Fruit fly (Drosophila melanogaster) whole organism, pupa: Measurements from ENCODE around the gene Gs2.

Experiments
- CG10348 ChIP-seq: fragments of 200-800 bp; sonication (Bioruptor generic); IDR thresholded peaks from 2 replicates; pipeline ENCODE4 v1.3.6; 2022; ENCODE audit warnings: missing biosample characterization, missing genetic modification characterization
- CG12605 ChIP-seq: fragments of 200-800 bp; sonication (Bioruptor generic); IDR thresholded peaks from 2 replicates; pipeline ENCODE4 v1.3.6; 2022; ENCODE audit warnings: missing biosample characterization, missing genetic modification characterization
- CG13204 ChIP-seq: fragments of 200-800 bp; sonication (Bioruptor generic); optimal IDR thresholded peaks from 2 replicates; lab custom pipeline; 2018; ENCODE audit warnings: missing biosample characterization, mild to moderate bottlenecking, missing genetic modification characterization, moderate library complexity
- CG14655 ChIP-seq: fragments of 200-800 bp; sonication (Bioruptor generic); optimal IDR thresholded peaks from 3 replicates; lab custom pipeline; 2017; ENCODE audit warnings: mild to moderate bottlenecking, missing biosample characterization, missing genetic modification reagents, missing genetic modification characterization
- CG15710 ChIP-seq: fragments of 200-800 bp; sonication (Bioruptor generic); optimal IDR thresholded peaks from 2 replicates; lab custom pipeline; 2018; ENCODE audit warnings: missing biosample characterization, mild to moderate bottlenecking, missing genetic modification characterization, moderate library complexity
- CG17806 ChIP-seq: fragments of 200-800 bp; sonication (Bioruptor generic); optimal IDR thresholded peaks from 2 replicates; lab custom pipeline; 2018; ENCODE audit warnings: missing biosample characterization, mild to moderate bottlenecking, missing genetic modification characterization, moderate library complexity
- CG32121 ChIP-seq: fragments of 200-800 bp; sonication (Bioruptor generic); IDR thresholded peaks from 2 replicates; pipeline ENCODE4 v1.3.6; 2022; ENCODE audit warnings: missing biosample characterization, missing genetic modification characterization
- CG34367 ChIP-seq: fragments of 200-800 bp; sonication (Bioruptor generic); optimal IDR thresholded peaks from 2 replicates; lab custom pipeline; 2018; ENCODE audit warnings: missing biosample characterization, mild to moderate bottlenecking, missing genetic modification characterization
- CG4496 ChIP-seq: fragments of 200-800 bp; sonication (Bioruptor generic); IDR thresholded peaks from 3 replicates; pipeline ENCODE4 v1.3.6; 2022; ENCODE audit warnings: missing biosample characterization, missing genetic modification characterization
- CG8159 ChIP-seq: fragments of 200-800 bp; sonication (Bioruptor generic); optimal IDR thresholded peaks from 3 replicates; lab custom pipeline; 2018; ENCODE audit warnings: missing biosample characterization, mild to moderate bottlenecking, missing genetic modification characterization, moderate library complexity
- CG8301 ChIP-seq: fragments of 200-800 bp; sonication (Bioruptor generic); optimal IDR thresholded peaks from 2 replicates; lab custom pipeline; 2018; ENCODE audit warnings: missing biosample characterization, mild to moderate bottlenecking, missing genetic modification characterization
- CG9948 ChIP-seq: fragments of 200-800 bp; sonication (Bioruptor generic); optimal IDR thresholded peaks from 2 replicates; lab custom pipeline; 2018; ENCODE audit warnings: missing biosample characterization, mild to moderate bottlenecking, missing genetic modification characterization, moderate library complexity
- D1 ChIP-seq: fragments of 200-800 bp; sonication (Bioruptor generic); optimal IDR thresholded peaks from 2 replicates; lab custom pipeline; 2018; ENCODE audit warnings: missing biosample characterization, mild to moderate bottlenecking, missing genetic modification characterization, moderate library complexity
- EcR ChIP-seq: fragments of 200-800 bp; sonication (Bioruptor generic); optimal IDR thresholded peaks from 3 replicates; lab custom pipeline; 2019; ENCODE audit warnings: missing biosample characterization, missing genetic modification characterization, mild to moderate bottlenecking, moderate library complexity, missing genetic modification reagents
- Ets98B ChIP-seq: fragments of 200-800 bp; sonication (Bioruptor generic); IDR thresholded peaks from 2 replicates; pipeline ENCODE4 v1.3.6; 2022; ENCODE audit warnings: missing biosample characterization, missing genetic modification characterization
- Pif1A ChIP-seq: fragments of 200-800 bp; sonication (Bioruptor generic); optimal IDR thresholded peaks from 3 replicates; lab custom pipeline; 2016; ENCODE audit warnings: missing biosample characterization, missing genetic modification characterization
- Pif1B ChIP-seq: fragments of 200-800 bp; sonication (Bioruptor generic); optimal IDR thresholded peaks from 3 replicates; lab custom pipeline; 2016; ENCODE audit warnings: missing biosample characterization, missing genetic modification characterization
- Snoo ChIP-seq: fragments of 200-800 bp; sonication (Bioruptor generic); optimal IDR thresholded peaks from 3 replicates; lab custom pipeline; 2017; ENCODE audit warnings: missing biosample characterization, mild to moderate bottlenecking, missing genetic modification characterization, inconsistent platforms
- fd96Ca ChIP-seq: fragments of 200-800 bp; sonication (Bioruptor generic); IDR thresholded peaks from 3 replicates; pipeline ENCODE4 v1.3.6; 2022; ENCODE audit warnings: missing biosample characterization, missing genetic modification characterization
- gl ChIP-seq: fragments of 200-800 bp; sonication (Bioruptor generic); optimal IDR thresholded peaks from 2 replicates; lab custom pipeline; 2018; ENCODE audit warnings: missing biosample characterization, mild to moderate bottlenecking, missing genetic modification characterization
- rn ChIP-seq: fragments of 200-800 bp; sonication (Bioruptor generic); IDR thresholded peaks from 2 replicates; pipeline ENCODE4 v1.3.6; 2022; ENCODE audit warnings: missing biosample characterization, missing genetic modification characterization

Gene Gs2

DNA sequence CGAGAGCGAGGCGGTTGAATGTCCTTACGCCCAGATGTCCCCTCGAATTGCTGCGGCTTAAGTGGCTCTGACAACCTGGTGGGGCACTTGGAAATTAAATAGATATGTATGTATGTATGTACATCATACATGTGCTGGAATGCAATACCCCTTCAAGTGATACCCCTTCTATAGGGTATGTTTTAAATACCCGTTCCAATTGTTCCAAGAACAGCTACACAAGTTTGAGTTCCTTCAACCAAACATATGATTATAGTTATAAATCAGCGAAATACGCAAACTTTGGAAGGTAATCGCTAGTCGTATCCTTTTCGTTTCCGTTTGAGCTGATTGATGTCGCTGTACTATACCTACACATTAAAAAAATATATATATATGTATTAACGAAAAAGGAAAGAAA lies 39.1 kb upstream of the Gs2 start:
- TF ChIP-seq CG8159 (peak; percentile 33), D1 (tag; lab: Kevin White, UChicago) (no peak)
- TF ChIP-seq, all 21 proteins: peak for 1

DNA sequence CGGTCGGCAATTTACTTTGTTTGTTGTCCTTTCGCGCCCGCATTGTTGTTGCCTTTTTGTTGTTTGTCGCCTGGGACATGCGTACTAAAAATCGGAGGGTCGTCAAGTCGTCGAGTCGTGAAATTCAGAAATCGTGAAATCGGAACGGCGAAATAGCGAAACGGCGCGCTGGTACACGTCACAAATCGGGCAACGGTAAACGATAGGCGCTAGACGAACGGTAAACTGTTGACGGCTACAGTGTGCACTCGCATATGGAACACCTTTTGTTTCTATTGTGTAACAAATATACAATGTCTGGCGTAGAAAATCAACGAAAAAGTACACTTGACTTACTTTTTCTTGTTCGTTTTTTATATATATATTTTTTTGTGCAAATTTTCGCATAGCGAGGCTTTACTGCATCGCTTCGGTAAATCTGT lies 38.6 kb upstream of the Gs2 start:
- TF ChIP-seq CG17806 (tag; lab: Kevin White, UChicago): peak; percentile 38
- TF ChIP-seq rn (GFP tag; lab: Robert Waterston, UW): no peak
- peak; percentile 47 for TF ChIP-seq CG15710
- TF ChIP-seq CG32121 (GFP tag; lab: Robert Waterston, UW): peak; percentile 58; the same call in 1 of the 2 replicates
- TF ChIP-seq fd96Ca (GFP tag; lab: Robert Waterston, UW): peak; percentile 68; the same call in 2 of the 3 replicates
- TF ChIP-seq CG9948: peak; percentile 28
- TF ChIP-seq CG4496 (GFP tag; lab: Robert Waterston, UW): peak; percentile 69; the same call in 1 of the 3 replicates
- TF ChIP-seq Ets98B (GFP tag; lab: Robert Waterston, UW): peak; percentile 40
- TF ChIP-seq CG14655 (GFP tag; lab: Kevin White, UChicago): peak; percentile 23
- TF ChIP-seq EcR (GFP tag; lab: Kevin White, UChicago): no peak
- peak; percentile 11 for TF ChIP-seq CG34367 (tag; lab: Kevin White, UChicago)
- TF ChIP-seq CG8159: peak; percentile 45
- no peak for TF ChIP-seq CG10348 (GFP tag; lab: Robert Waterston, UW)
- TF ChIP-seq Pif1A: peak; percentile 19
- no peak for TF ChIP-seq CG8301
- no peak for TF ChIP-seq D1 (tag; lab: Kevin White, UChicago)

DNA sequence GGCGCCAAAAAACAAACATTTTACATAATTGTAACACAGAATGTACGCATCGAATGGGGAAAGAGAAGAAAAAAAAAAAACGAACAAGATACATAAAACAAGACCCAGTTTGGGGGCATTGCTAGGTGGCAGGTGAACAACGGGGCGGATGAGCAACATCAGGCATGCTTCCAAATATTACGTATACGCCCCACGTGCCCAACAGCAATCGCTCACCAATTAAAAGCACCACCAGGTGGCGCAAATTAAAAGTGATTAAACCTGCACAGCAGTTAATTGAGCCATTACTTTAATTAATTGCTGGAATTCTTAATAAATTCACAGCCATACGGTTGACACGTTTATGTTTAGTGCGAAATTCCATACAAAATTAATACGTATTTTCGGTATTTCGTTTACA lies 37.1 kb upstream of the Gs2 start:
- no peak for TF ChIP-seq CG15710
- TF ChIP-seq CG9948: no peak
- TF ChIP-seq rn (GFP tag; lab: Robert Waterston, UW): no peak
- no peak for TF ChIP-seq CG8301
- TF ChIP-seq CG8159: no peak
- TF ChIP-seq CG10348 (GFP tag; lab: Robert Waterston, UW): no peak
- no peak for TF ChIP-seq Pif1A
- TF ChIP-seq CG17806 (tag; lab: Kevin White, UChicago): no peak
- no peak for TF ChIP-seq fd96Ca (GFP tag; lab: Robert Waterston, UW)
- TF ChIP-seq, all 21 proteins: peak for 0

DNA sequence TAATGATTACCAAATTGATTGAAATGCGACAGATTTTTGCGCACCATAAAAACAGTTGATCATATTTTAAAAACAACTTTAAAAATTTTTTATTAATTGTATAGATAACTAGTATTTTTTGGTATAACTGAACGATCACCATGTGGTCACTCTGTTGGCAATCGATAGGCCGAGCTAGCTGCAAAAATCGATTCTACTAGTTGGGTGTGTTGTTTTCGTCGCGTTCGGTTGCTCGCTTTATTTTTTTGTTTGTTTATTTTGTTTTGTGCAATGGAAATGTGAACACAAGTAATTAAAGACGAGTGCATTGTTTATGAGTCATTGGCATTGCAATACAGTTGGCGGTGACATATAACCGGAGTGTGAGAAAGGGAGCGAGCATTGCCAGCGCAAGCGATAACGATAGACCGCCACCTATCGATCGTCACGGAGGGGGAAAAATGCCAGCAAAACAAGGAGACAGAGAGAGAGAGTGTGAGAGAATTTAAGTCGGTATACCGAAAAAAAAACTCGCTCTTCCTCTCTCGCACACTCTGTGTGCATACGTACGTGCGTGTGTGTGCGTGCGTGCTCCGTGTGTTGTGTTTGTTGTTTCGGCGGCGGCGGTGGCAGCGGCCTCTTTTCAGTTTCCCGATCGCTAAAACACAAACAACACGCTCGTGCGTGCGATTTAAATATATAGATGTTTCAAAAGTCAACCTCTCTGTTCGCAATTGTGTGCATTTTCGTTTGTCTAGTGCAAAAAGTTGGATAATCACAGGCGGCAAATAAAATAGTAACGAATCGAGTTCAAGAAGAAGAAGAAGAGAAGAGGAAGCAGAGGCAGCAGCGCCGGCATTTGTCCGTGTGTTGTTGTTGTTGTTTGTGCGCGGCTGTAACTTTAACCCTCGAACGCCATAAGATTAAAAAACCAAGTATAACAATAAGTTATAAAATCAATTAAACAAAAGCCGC lies 32.9 kb upstream of the Gs2 start:
- peak; percentile 11 for TF ChIP-seq D1 (tag; lab: Kevin White, UChicago)
- TF ChIP-seq CG4496 (GFP tag; lab: Robert Waterston, UW): peak; percentile 57; the same call in 2 of the 3 replicates
- no peak for TF ChIP-seq rn (GFP tag; lab: Robert Waterston, UW)
- TF ChIP-seq EcR (GFP tag; lab: Kevin White, UChicago): peak; percentile 34
- no peak for TF ChIP-seq gl
- TF ChIP-seq CG34367 (tag; lab: Kevin White, UChicago): peak; percentile 1
- TF ChIP-seq CG12605: peak; percentile 68
- peak; percentile 71 for TF ChIP-seq CG13204 (GFP tag; lab: Kevin White, UChicago)
- TF ChIP-seq Pif1B: peak; percentile 3

DNA sequence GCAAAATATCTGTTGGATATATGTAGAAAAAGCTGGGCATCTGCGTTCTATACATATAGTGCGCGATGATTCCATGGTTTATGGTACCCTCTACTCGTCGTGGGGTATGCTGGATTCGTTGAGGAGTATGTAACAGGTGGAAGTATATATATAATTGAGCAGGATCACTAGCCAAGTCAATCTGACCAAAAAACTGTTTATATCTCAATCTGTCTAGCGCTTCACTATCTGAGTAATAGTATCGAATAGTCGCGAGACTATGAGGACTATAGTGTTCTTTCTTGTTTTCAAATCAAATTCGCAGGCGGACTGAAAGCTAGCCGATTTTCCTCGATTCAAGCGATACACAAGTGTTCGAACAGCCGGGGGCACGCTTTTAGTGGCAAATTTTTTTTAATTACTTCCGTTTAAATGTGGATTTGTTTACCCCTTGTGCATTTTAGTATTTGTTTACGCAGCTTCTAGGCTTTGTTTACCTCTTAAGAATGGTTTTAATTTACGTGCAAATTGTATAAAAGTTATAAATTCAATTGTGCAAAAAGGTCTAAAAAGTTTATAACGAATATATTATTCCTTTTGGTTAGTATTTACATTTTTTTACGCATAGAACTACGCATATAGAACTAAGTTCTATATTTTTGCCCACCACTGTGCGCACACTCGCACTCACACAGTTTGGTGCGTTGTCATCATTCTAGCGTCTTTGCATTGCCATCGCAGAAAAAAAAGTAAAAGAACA lies 31.8 kb upstream of the Gs2 start:
- no peak for TF ChIP-seq EcR (GFP tag; lab: Kevin White, UChicago)
- peak; percentile 50 for TF ChIP-seq CG8159
- TF ChIP-seq CG15710: peak; percentile 43
- peak; percentile 93 for TF ChIP-seq Ets98B (GFP tag; lab: Robert Waterston, UW)
- TF ChIP-seq CG17806 (tag; lab: Kevin White, UChicago): peak; percentile 46
- TF ChIP-seq fd96Ca (GFP tag; lab: Robert Waterston, UW): peak; percentile 95
- TF ChIP-seq Snoo (tag; lab: Kevin White, UChicago): peak; percentile 19
- peak; percentile 89 for TF ChIP-seq CG14655 (GFP tag; lab: Kevin White, UChicago)
- TF ChIP-seq D1 (tag; lab: Kevin White, UChicago): no peak
- TF ChIP-seq gl: no peak
- TF ChIP-seq Pif1A: peak; percentile 58
- TF ChIP-seq CG4496 (GFP tag; lab: Robert Waterston, UW): peak; percentile 94
- TF ChIP-seq Pif1B: peak; percentile 69
- TF ChIP-seq CG12605: peak; percentile 77
- peak; percentile 74 for TF ChIP-seq CG10348 (GFP tag; lab: Robert Waterston, UW)
- peak; percentile 81 for TF ChIP-seq CG8301
- peak; percentile 78 for TF ChIP-seq rn (GFP tag; lab: Robert Waterston, UW)
- no peak for TF ChIP-seq CG13204 (GFP tag; lab: Kevin White, UChicago)
- TF ChIP-seq CG9948: peak; percentile 60
- TF ChIP-seq CG32121 (GFP tag; lab: Robert Waterston, UW): peak; percentile 88
- TF ChIP-seq CG34367 (tag; lab: Kevin White, UChicago): peak; percentile 38
